Worm (Caenorhabditis elegans) whole organism, L1 larva: Measurements from ENCODE around the gene dmd-5.
A peak's percentile ranks its signal among the peaks of the same experiment; 100 is the strongest.

Experiments used
- C04F5.9 ChIP-seq: sonication (generic microtip); optimal IDR thresholded peaks from 2 replicates; lab custom pipeline; 2016; ENCODE audit warnings: missing genetic modification characterization, missing compliant biosample characterization
- C16A3.4 ChIP-seq: fragments of 150-350 bp; optimal IDR thresholded peaks from 2 replicates; lab custom pipeline; 2014; ENCODE audit warnings: missing biosample characterization, missing genetic modification characterization
- ama-1 ChIP-seq: fragments of 150-350 bp; optimal IDR thresholded peaks from 2 replicates; lab custom pipeline; 2014
- blmp-1 ChIP-seq: fragments of 150-350 bp; optimal IDR thresholded peaks from 2 replicates; lab custom pipeline; 2014; ENCODE audit warnings: missing biosample characterization, missing genetic modification characterization
- ceh-63 ChIP-seq: fragments of 200-800 bp; sonication (Bioruptor generic); optimal IDR thresholded peaks from 2 replicates; lab custom pipeline; 2018; ENCODE audit warnings: mild to moderate bottlenecking, missing genetic modification characterization, missing compliant biosample characterization
- ceh-82 ChIP-seq, 3 experiments: fragments of 150-350 bp in 1 of 3; sonication (generic microtip) in 2 of 3; optimal IDR thresholded peaks; 2 replicates each; lab custom pipeline; 2014 to 2017; ENCODE audit warnings: missing biosample characterization in 3 of 3, missing genetic modification characterization in 3 of 3
- ceh-90 ChIP-seq: sonication (generic microtip); optimal IDR thresholded peaks from 2 replicates; lab custom pipeline; 2016; ENCODE audit warnings: missing genetic modification characterization, missing compliant biosample characterization
- ces-1 ChIP-seq: fragments of 150-350 bp; optimal IDR thresholded peaks from 2 replicates; lab custom pipeline; 2014; ENCODE audit warnings: missing biosample characterization, missing genetic modification reagents, missing genetic modification characterization
- dpl-1 ChIP-seq, 3 experiments: fragments of 150-350 bp in 2 of 3; sonication (generic microtip) in 1 of 3; optimal IDR thresholded peaks; 2 replicates each; lab custom pipeline; 2014 to 2017; ENCODE audit warnings: missing biosample characterization in 3 of 3, missing genetic modification characterization in 3 of 3, missing genetic modification reagents in 3 of 3
- dsc-1 ChIP-seq: sonication (generic microtip); optimal IDR thresholded peaks from 2 replicates; lab custom pipeline; 2016; ENCODE audit warnings: mild to moderate bottlenecking, missing genetic modification characterization, missing compliant biosample characterization
- efl-1 ChIP-seq, 4 experiments: fragments of 150-350 bp; optimal IDR thresholded peaks in 3 of 4; peaks in 1 of 4; 1 replicate in 1 of 4; 2 replicates in 3 of 4; lab custom pipeline; 2014; ENCODE audit warnings: missing biosample characterization in 2 of 4, missing genetic modification characterization in 2 of 4, missing genetic modification reagents in 2 of 4
- egl-13 ChIP-seq: sonication (generic microtip); optimal IDR thresholded peaks from 2 replicates; lab custom pipeline; 2016; ENCODE audit warnings: missing genotype, missing genetic modification reagents, missing genetic modification characterization, missing compliant biosample characterization
- elt-2 ChIP-seq: sonication (generic microtip); optimal IDR thresholded peaks from 2 replicates; lab custom pipeline; 2016; ENCODE audit warnings: missing genetic modification characterization, mild to moderate bottlenecking, inconsistent platforms, missing compliant biosample characterization, missing genetic modification reagents
- elt-3 ChIP-seq, 6 experiments: fragments of 150-350 bp in 1 of 6; sonication (generic microtip); optimal IDR thresholded peaks; 2 replicates each; lab custom pipeline; 2017 to 2018; ENCODE audit warnings: missing biosample characterization in 6 of 6, missing genetic modification characterization in 6 of 6, inconsistent platforms in 1 of 6
- fkh-10 ChIP-seq: sonication (generic microtip); optimal IDR thresholded peaks from 2 replicates; lab custom pipeline; 2017; ENCODE audit warnings: missing biosample characterization, missing genetic modification reagents, missing genetic modification characterization
- fkh-8 ChIP-seq: sonication (generic microtip); optimal IDR thresholded peaks from 2 replicates; lab custom pipeline; 2016; ENCODE audit warnings: mild to moderate bottlenecking, missing genetic modification characterization, missing compliant biosample characterization
- fos-1 ChIP-seq: fragments of 150-350 bp; optimal IDR thresholded peaks from 2 replicates; lab custom pipeline; 2014; ENCODE audit warnings: missing biosample characterization, missing genetic modification characterization
- hlh-17 ChIP-seq: fragments of 200-800 bp; sonication (Bioruptor generic); optimal IDR thresholded peaks from 2 replicates; lab custom pipeline; 2018; ENCODE audit warnings: missing genetic modification characterization, mild to moderate bottlenecking, missing compliant biosample characterization, moderate library complexity, borderline replicate concordance
- irx-1 ChIP-seq: sonication (generic microtip); optimal IDR thresholded peaks from 2 replicates; lab custom pipeline; 2016; ENCODE audit warnings: missing genetic modification characterization, missing compliant biosample characterization
- lin-13 ChIP-seq: fragments of 150-350 bp; optimal IDR thresholded peaks from 2 replicates; lab custom pipeline; 2014; ENCODE audit warnings: missing biosample characterization, missing genetic modification reagents, missing genetic modification characterization
- lin-14 ChIP-seq: fragments of 200-800 bp; sonication (Bioruptor generic); optimal IDR thresholded peaks from 2 replicates; lab custom pipeline; 2018; ENCODE audit warnings: mild to moderate bottlenecking, missing genetic modification characterization, moderate library complexity, missing compliant biosample characterization
- lin-15B ChIP-seq: fragments of 150-350 bp; sonication (generic microtip); optimal IDR thresholded peaks from 3 replicates; lab custom pipeline; 2014; ENCODE audit warnings: missing biosample characterization, missing genetic modification characterization
- lin-35 ChIP-seq, 2 experiments: fragments of 150-350 bp; optimal IDR thresholded peaks; 2 replicates each; lab custom pipeline; 2014; ENCODE audit warnings: missing biosample characterization in 2 of 2, missing genetic modification characterization in 2 of 2, missing genetic modification reagents in 2 of 2
- lin-39 ChIP-seq: fragments of 150-350 bp; optimal IDR thresholded peaks from 2 replicates; lab custom pipeline; 2014; ENCODE audit warnings: missing biosample characterization, missing genetic modification reagents, missing genetic modification characterization
- lir-3 ChIP-seq: sonication (generic microtip); optimal IDR thresholded peaks from 2 replicates; lab custom pipeline; 2016; ENCODE audit warnings: mild to moderate bottlenecking, missing genetic modification characterization, moderate library complexity, missing compliant biosample characterization; ENCODE audit not compliant: poor library complexity
- lsy-2 ChIP-seq, 2 experiments: fragments of 150-350 bp; optimal IDR thresholded peaks; 2 replicates each; lab custom pipeline; 2014; ENCODE audit warnings: missing biosample characterization in 2 of 2, missing genetic modification characterization in 2 of 2
- mdl-1 ChIP-seq, 2 experiments: fragments of 150-350 bp; optimal IDR thresholded peaks; 2 replicates each; lab custom pipeline; 2014 to 2017; ENCODE audit warnings: missing biosample characterization in 2 of 2, missing genetic modification characterization in 2 of 2, inconsistent platforms in 1 of 2
- nhr-19 ChIP-seq: fragments of 200-800 bp; sonication (Bioruptor generic); conservative IDR thresholded peaks from 2 replicates; pipeline ENCODE4 v1.3.6; 2022; ENCODE audit warnings: missing genetic modification characterization, missing compliant biosample characterization
- nhr-71 ChIP-seq: sonication (generic microtip); optimal IDR thresholded peaks from 2 replicates; lab custom pipeline; 2016; ENCODE audit warnings: mild to moderate bottlenecking, missing genetic modification characterization, moderate library complexity, missing compliant biosample characterization
- nhr-76 ChIP-seq: sonication (generic microtip); optimal IDR thresholded peaks from 2 replicates; lab custom pipeline; 2017; ENCODE audit warnings: missing biosample characterization, missing genetic modification characterization
- nhr-85 ChIP-seq: sonication (generic microtip); peaks from one replicate; lab custom pipeline; 2016; ENCODE audit warnings: missing genetic modification characterization, inconsistent platforms, missing compliant biosample characterization
- nhr-90 ChIP-seq: sonication (generic microtip); optimal IDR thresholded peaks from 2 replicates; lab custom pipeline; 2016; ENCODE audit warnings: mild to moderate bottlenecking, missing genetic modification characterization, missing compliant biosample characterization; ENCODE audit not compliant: poor library complexity
- rnt-1 ChIP-seq: sonication (generic microtip); optimal IDR thresholded peaks from 2 replicates; lab custom pipeline; 2016; ENCODE audit warnings: mild to moderate bottlenecking, missing genetic modification characterization, moderate library complexity, missing compliant biosample characterization
- skn-1 ChIP-seq: fragments of 150-350 bp; optimal IDR thresholded peaks from 2 replicates; lab custom pipeline; 2014; ENCODE audit warnings: missing biosample characterization, missing genetic modification characterization
- snpc-4 ChIP-seq: fragments of 150-350 bp; optimal IDR thresholded peaks from 2 replicates; lab custom pipeline; 2014; ENCODE audit warnings: missing biosample characterization, missing genetic modification characterization
- sox-4 ChIP-seq: sonication (generic microtip); optimal IDR thresholded peaks from 2 replicates; lab custom pipeline; 2016; ENCODE audit warnings: missing genetic modification characterization, missing compliant biosample characterization
- sptf-1 ChIP-seq: fragments of 150-350 bp; optimal IDR thresholded peaks from 2 replicates; lab custom pipeline; 2014; ENCODE audit warnings: missing biosample characterization, missing genetic modification characterization
- swsn-7 ChIP-seq: sonication (generic microtip); optimal IDR thresholded peaks from 2 replicates; lab custom pipeline; 2016; ENCODE audit warnings: missing genetic modification characterization, missing compliant biosample characterization
- tbx-2 ChIP-seq: sonication (generic microtip); optimal IDR thresholded peaks from 2 replicates; lab custom pipeline; 2016; ENCODE audit warnings: missing genetic modification characterization, missing compliant biosample characterization
- unc-86 ChIP-seq: sonication (generic microtip); optimal IDR thresholded peaks from 2 replicates; lab custom pipeline; 2016; ENCODE audit warnings: missing genetic modification characterization, missing compliant biosample characterization
- xbp-1 ChIP-seq: sonication (generic microtip); optimal IDR thresholded peaks from 2 replicates; lab custom pipeline; 2016; ENCODE audit warnings: missing genetic modification characterization, missing compliant biosample characterization
- ztf-11 ChIP-seq, 2 experiments: sonication (generic microtip); optimal IDR thresholded peaks; 2 replicates each; lab custom pipeline; 2016 to 2017; ENCODE audit warnings: missing genetic modification characterization in 2 of 2, missing biosample characterization in 1 of 2, missing compliant biosample characterization in 1 of 2

dmd-5 gene

ce11 chrII:5774120-5774519 lies at the start of gene dmd-5, which contains the start of gene F10C1.1:
Gene dmd-5, minus strand, starts transcription at chrII:5774220.
Gene F10C1.1, plus strand, starts transcription at chrII:5774229.
- TF ChIP-seq mdl-1 (tag; optimal IDR thresholded peaks at IDR 0.05; lab: Kevin White, UChicago) (no peak), fos-1 (no peak), nhr-76 (tag; lab: Kevin White, UChicago) (no peak), lin-39 (tag; lab: Kevin White, UChicago) (no peak), elt-3 (tag; optimal IDR thresholded peaks at IDR 0.05; lab: Kevin White, UChicago) (no peak), irx-1 (tag; lab: Kevin White, UChicago) (no peak), lin-13 (no peak), dpl-1 (GFP tag; optimal IDR thresholded peaks at IDR 0.05; lab: Kevin White, UChicago) (no peak), unc-86 (tag; lab: Kevin White, UChicago) (no peak), snpc-4 (no peak), blmp-1 (tag; lab: Kevin White, UChicago) (no peak), hlh-17 (GFP tag; lab: Kevin White, UChicago) (no peak)

DNA sequence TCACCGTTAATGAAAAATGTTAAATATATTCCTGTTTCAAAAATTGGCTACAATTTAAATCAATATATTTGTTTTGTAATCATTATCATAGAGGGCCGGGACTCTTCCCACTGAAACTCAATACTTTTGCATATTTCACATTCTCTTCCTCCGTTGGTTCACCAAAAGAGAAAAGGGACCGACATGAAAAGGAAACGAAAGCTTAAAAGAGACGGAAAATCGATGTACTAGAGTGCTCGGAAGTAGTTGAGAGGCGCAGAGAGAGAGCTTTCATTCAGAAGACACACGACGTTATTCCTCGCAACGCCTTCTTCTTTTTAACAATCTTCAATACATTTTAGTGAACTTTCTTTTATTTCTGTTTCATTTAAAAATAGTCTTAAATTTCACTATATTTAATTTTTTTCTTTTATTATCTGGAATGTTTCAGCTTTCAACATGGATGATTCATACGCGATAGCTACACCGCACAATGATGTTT lies 46.3 kb upstream of the dmd-5 start, which contains the start of gene ehs-1:
Gene ehs-1 (plus strand): TSS at position 431 of the 481 bp plus-strand sequence.
- TF ChIP-seq lin-14 (peak; percentile 71), fkh-10 (GFP tag; lab: Kevin White, UChicago) (peak; percentile 29), ceh-82 (tag; optimal IDR thresholded peaks at IDR 0.05; lab: Kevin White, UChicago) (peak in 2 of 3 experiments; percentile 21 to 49), sptf-1 (tag; lab: Kevin White, UChicago) (no peak)

DNA sequence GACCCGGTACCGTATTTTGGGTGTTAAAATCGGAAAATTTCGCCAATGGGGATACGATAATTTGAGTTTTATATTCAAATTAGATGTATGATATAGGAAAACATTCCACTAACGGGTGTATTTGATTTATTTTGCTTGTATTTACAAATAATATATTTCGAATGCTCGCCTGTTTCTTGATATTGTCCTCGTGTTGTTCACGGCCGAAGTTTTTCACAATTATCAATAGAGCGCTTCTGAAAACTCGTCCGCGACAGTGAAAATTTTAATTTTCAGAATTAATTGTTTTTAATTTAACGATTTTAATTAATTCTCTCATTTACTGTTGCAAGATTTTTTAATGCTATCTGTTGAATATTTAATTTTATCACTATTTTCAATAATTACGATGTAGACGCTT lies 45.6 kb upstream of the dmd-5 start:
- TF ChIP-seq lsy-2 (tag; optimal IDR thresholded peaks at IDR 0.05; lab: Kevin White, UChicago), result peak in 1 of 2 experiments; percentile 40
- TF ChIP-seq fkh-8, result no peak
- no peak for TF ChIP-seq ces-1 (GFP tag; lab: Kevin White, UChicago)
- peak; percentile 16; the same call in 1 of the 2 replicates for TF ChIP-seq nhr-19 (GFP tag; lab: Robert Waterston, UW)
- TF ChIP-seq lin-13, result peak; percentile 12
- TF ChIP-seq swsn-7 (tag; lab: Kevin White, UChicago), result peak; percentile 32
- peak; percentile 77 for TF ChIP-seq lir-3 (tag; lab: Kevin White, UChicago)
- TF ChIP-seq C16A3.4, result peak; percentile 15
- TF ChIP-seq skn-1 (tag; lab: Kevin White, UChicago), result no peak
- TF ChIP-seq lin-35 (GFP tag; optimal IDR thresholded peaks at IDR 0.05; lab: Kevin White, UChicago), result peak; percentile 9 to 69
- peak; percentile 38 for TF ChIP-seq egl-13 (tag; lab: Kevin White, UChicago)
- TF ChIP-seq nhr-85 (tag; lab: Kevin White, UChicago), result peak; percentile 79
- TF ChIP-seq efl-1 (optimal IDR thresholded peaks at IDR 0.05; lab: Kevin White, UChicago), result peak; percentile 76 to 77
- TF ChIP-seq efl-1 (GFP tag; optimal IDR thresholded peaks at IDR 0.05 in 1 of 2; lab: Kevin White, UChicago), result peak; percentile 69 to 96
- TF ChIP-seq dsc-1, result peak; percentile 47
- peak in 1 of 2 experiments; percentile 60 for TF ChIP-seq ztf-11 (tag; optimal IDR thresholded peaks at IDR 0.05; lab: Kevin White, UChicago)
- peak; percentile 32 to 73 (median 71) for TF ChIP-seq dpl-1 (GFP tag; optimal IDR thresholded peaks at IDR 0.05; lab: Kevin White, UChicago)
- peak; percentile 57 for TF ChIP-seq nhr-90 (tag; lab: Kevin White, UChicago)
- TF ChIP-seq lin-14, result peak; percentile 65
- TF ChIP-seq elt-2 (tag; lab: Kevin White, UChicago), result peak; percentile 28
- TF ChIP-seq ceh-90 (tag; lab: Kevin White, UChicago), result peak; percentile 74
- TF ChIP-seq nhr-71 (tag; lab: Kevin White, UChicago), result peak; percentile 67
- TF ChIP-seq tbx-2 (tag; lab: Kevin White, UChicago), result peak; percentile 59
- TF ChIP-seq rnt-1 (tag; lab: Kevin White, UChicago), result peak; percentile 82
- no peak for TF ChIP-seq fkh-10 (GFP tag; lab: Kevin White, UChicago)
- peak; percentile 42 for TF ChIP-seq irx-1 (tag; lab: Kevin White, UChicago)
- TF ChIP-seq xbp-1, result peak; percentile 41
- no peak for TF ChIP-seq ceh-63
- TF ChIP-seq ama-1 (lab: Kevin White, UChicago), result no peak
- TF ChIP-seq C04F5.9 (tag; lab: Kevin White, UChicago), result peak; percentile 27
- peak; percentile 35 for TF ChIP-seq sox-4 (tag; lab: Kevin White, UChicago)
- no peak for TF ChIP-seq lin-15B (tag; lab: Kevin White, UChicago)
